Fruit fly (Drosophila melanogaster) whole organism, wandering third instar larva: ENCODE results near the gene CG9624.
A peak's percentile ranks its signal among the peaks of the same experiment; 100 is the strongest.

Source experiments
- Abd-B ChIP-seq: fragments of >200 bp; optimal IDR thresholded peaks from 2 replicates; lab custom pipeline; 2017; ENCODE audit warnings: missing biosample characterization, missing genetic modification characterization
- CG32264 ChIP-seq: fragments of 200-800 bp; sonication (Bioruptor generic); optimal IDR thresholded peaks from 2 replicates; lab custom pipeline; 2016; ENCODE audit warnings: missing biosample characterization, missing genetic modification characterization
- CrebA ChIP-seq: fragments of 200-800 bp; sonication (Bioruptor generic); optimal IDR thresholded peaks from 2 replicates; lab custom pipeline; 2016; ENCODE audit warnings: missing biosample characterization, mild to moderate bottlenecking, missing genetic modification characterization, borderline replicate concordance
- Dfd ChIP-seq: fragments of >200 bp; optimal IDR thresholded peaks from 2 replicates; lab custom pipeline; 2017; ENCODE audit warnings: missing biosample characterization, missing genetic modification characterization
- Dif ChIP-seq: fragments of 200-275, 200-300 bp; sonication (Bioruptor generic); optimal IDR thresholded peaks from 2 replicates; lab custom pipeline; 2018; ENCODE audit warnings: missing biosample characterization, missing genetic modification characterization; ENCODE audit not compliant: partially characterized antibody
- GATAd ChIP-seq: sonication (Bioruptor generic); optimal IDR thresholded peaks from 2 replicates; lab custom pipeline; 2016; ENCODE audit warnings: missing biosample characterization, missing genetic modification characterization
- HLH106 ChIP-seq: fragments of 200-800 bp; optimal IDR thresholded peaks from 3 replicates; lab custom pipeline; 2019; ENCODE audit warnings: missing biosample characterization, mild to moderate bottlenecking, missing genetic modification characterization, moderate library complexity
- Hr78 ChIP-seq: fragments of >200 bp; optimal IDR thresholded peaks from 2 replicates; lab custom pipeline; 2017; ENCODE audit warnings: missing biosample characterization, missing genetic modification characterization
- Hr83 ChIP-seq: fragments of 200-300 bp; sonication (Bioruptor generic); optimal IDR thresholded peaks from 2 replicates; lab custom pipeline; 2016; ENCODE audit warnings: missing biosample characterization, mild to moderate bottlenecking, missing genetic modification characterization, moderate library complexity; ENCODE audit not compliant: poor library complexity, severe bottlenecking
- Jra ChIP-seq: sonication (Bioruptor generic); optimal IDR thresholded peaks from 2 replicates; lab custom pipeline; 2016; ENCODE audit warnings: missing biosample characterization, missing genetic modification characterization
- Mio ChIP-seq: sonication (Bioruptor generic); optimal IDR thresholded peaks from 2 replicates; lab custom pipeline; 2016; ENCODE audit warnings: missing biosample characterization, missing genetic modification characterization
- Myc ChIP-seq: fragments of >200 bp; optimal IDR thresholded peaks from 2 replicates; lab custom pipeline; 2017
- N ChIP-seq: fragments of >200 bp; optimal IDR thresholded peaks from 2 replicates; lab custom pipeline; 2018; ENCODE audit warnings: missing biosample characterization, missing external identifiers, missing genetic modification characterization
- OdsH ChIP-seq: fragments of 200-800 bp; sonication (Bioruptor generic); optimal IDR thresholded peaks from 2 replicates; lab custom pipeline; 2016; ENCODE audit warnings: missing biosample characterization, mild to moderate bottlenecking, missing genetic modification characterization
- Rel ChIP-seq, 2 experiments: fragments of 200-800 bp; sonication (Bioruptor generic) in 1 of 2; optimal IDR thresholded peaks; 2 replicates in 1 of 2; 3 replicates in 1 of 2; lab custom pipeline; 2016 to 2019; ENCODE audit warnings: mild to moderate bottlenecking in 2 of 2, missing biosample characterization in 2 of 2, missing genetic modification characterization in 2 of 2, moderate library complexity in 1 of 2
- Sp1 ChIP-seq: fragments of 200-800 bp; sonication (Bioruptor generic); optimal IDR thresholded peaks from 3 replicates; lab custom pipeline; 2019; ENCODE audit warnings: missing biosample characterization, mild to moderate bottlenecking, missing genetic modification characterization, moderate library complexity
- br ChIP-seq: fragments of 200-800 bp; sonication (Bioruptor generic); optimal IDR thresholded peaks from 2 replicates; lab custom pipeline; 2016; ENCODE audit warnings: missing biosample characterization, missing genetic modification characterization
- brk ChIP-seq: fragments of 200-800 bp; sonication (Bioruptor generic); optimal IDR thresholded peaks from 2 replicates; lab custom pipeline; 2016; ENCODE audit warnings: missing biosample characterization, mild to moderate bottlenecking, missing genetic modification characterization
- dl ChIP-seq, 2 experiments: fragments of 175-275, 200-275 bp in 1 of 2; fragments of 200-275 bp in 1 of 2; sonication (Bioruptor generic); optimal IDR thresholded peaks; lab custom pipeline; 2018; ENCODE audit warnings: mild to moderate bottlenecking in 2 of 2, missing biosample characterization in 2 of 2, missing genetic modification characterization in 2 of 2, moderate library complexity in 2 of 2; ENCODE audit not compliant: partially characterized antibody in 2 of 2, insufficient read depth in 1 of 2
- dsf ChIP-seq: sonication (Bioruptor generic); optimal IDR thresholded peaks from 2 replicates; lab custom pipeline; 2016; ENCODE audit warnings: missing biosample characterization, missing genetic modification characterization, borderline replicate concordance
- ey ChIP-seq: fragments of 200-800 bp; sonication (Bioruptor generic); optimal IDR thresholded peaks from 2 replicates; lab custom pipeline; 2016; ENCODE audit warnings: missing biosample characterization, missing genetic modification characterization
- foxo ChIP-seq, 2 experiments: fragments of 200-800 bp; sonication (Bioruptor generic); optimal IDR thresholded peaks; 2 replicates in 1 of 2; 3 replicates in 1 of 2; lab custom pipeline; 2016 to 2017; ENCODE audit warnings: missing biosample characterization in 2 of 2, missing genetic modification characterization in 2 of 2
- fru ChIP-seq: fragments of 200-800 bp; sonication (Bioruptor generic); optimal IDR thresholded peaks from 3 replicates; lab custom pipeline; 2016; ENCODE audit warnings: missing biosample characterization, mild to moderate bottlenecking, missing genetic modification characterization
- jim ChIP-seq: fragments of 175-275, 200-325 bp; sonication (Bioruptor generic); optimal IDR thresholded peaks from 2 replicates; lab custom pipeline; 2016; ENCODE audit warnings: missing biosample characterization, mild to moderate bottlenecking, missing genetic modification characterization
- pan ChIP-seq: fragments of >200 bp; optimal IDR thresholded peaks from 2 replicates; lab custom pipeline; 2017
- psq ChIP-seq: fragments of 200-800 bp; sonication (Bioruptor generic); optimal IDR thresholded peaks from 3 replicates; lab custom pipeline; 2017; ENCODE audit warnings: missing biosample characterization, mild to moderate bottlenecking, missing genetic modification characterization, moderate library complexity
- rgr ChIP-seq: fragments of 200-800 bp; sonication (Bioruptor generic); optimal IDR thresholded peaks from 3 replicates; lab custom pipeline; 2016; ENCODE audit warnings: missing biosample characterization, mild to moderate bottlenecking, missing genetic modification characterization
- sage ChIP-seq: fragments of 200-800 bp; sonication (Bioruptor generic); optimal IDR thresholded peaks from 2 replicates; lab custom pipeline; 2016; ENCODE audit warnings: missing biosample characterization, mild to moderate bottlenecking, missing genetic modification characterization
- sv ChIP-seq: fragments of 200-800 bp; sonication (Bioruptor generic); optimal IDR thresholded peaks from 3 replicates; lab custom pipeline; 2016; ENCODE audit warnings: missing biosample characterization, missing genetic modification characterization
- tai ChIP-seq: sonication (Bioruptor generic); optimal IDR thresholded peaks from 2 replicates; lab custom pipeline; 2016; ENCODE audit warnings: missing biosample characterization, missing genetic modification characterization
- usp ChIP-seq: fragments of >200 bp; optimal IDR thresholded peaks from 2 replicates; lab custom pipeline; 2017; ENCODE audit warnings: missing biosample characterization, missing genetic modification characterization
- woc ChIP-seq: sonication (Bioruptor generic); optimal IDR thresholded peaks from 2 replicates; lab custom pipeline; 2016; ENCODE audit warnings: missing biosample characterization, mild to moderate bottlenecking, missing genetic modification characterization

CG9624 gene

DNA sequence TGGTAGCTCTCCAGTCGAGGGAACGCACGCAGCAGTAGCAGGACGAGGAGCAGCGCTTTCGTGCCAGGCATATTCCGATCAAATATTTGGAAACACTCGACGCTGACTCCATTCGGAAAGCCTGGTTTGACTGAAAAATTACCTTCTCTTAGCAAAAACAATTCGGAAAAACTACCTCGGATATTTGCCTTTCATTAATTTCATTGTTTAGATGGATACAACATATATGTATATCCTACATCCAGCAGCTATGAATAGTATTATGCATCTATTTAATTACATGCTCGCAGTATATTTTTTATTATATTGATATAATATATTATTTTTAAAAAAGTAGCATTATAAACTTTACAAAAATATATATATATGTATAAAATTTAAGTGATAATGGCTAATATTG lies 32.2 kb upstream of the CG9624 start, which contains the start of gene CG14840:
TSS of gene CG14840 (minus strand) at position 101 of the 400 bp plus-strand sequence.
- no peak for TF ChIP-seq usp (GFP tag; lab: Kevin White, UChicago)
- no peak for TF ChIP-seq br
- TF ChIP-seq OdsH (GFP tag; lab: Kevin White, UChicago), result no peak
- TF ChIP-seq N, result no peak
- no peak for TF ChIP-seq Sp1 (GFP tag; lab: Kevin White, UChicago)
- no peak for TF ChIP-seq Rel (GFP tag; optimal IDR thresholded peaks at IDR 0.05; lab: Kevin White, UChicago)
- TF ChIP-seq Rel (tag; optimal IDR thresholded peaks at IDR 0.05; lab: Kevin White, UChicago), result no peak
- TF ChIP-seq foxo (GFP tag; optimal IDR thresholded peaks at IDR 0.05; lab: Kevin White, UChicago), result no peak
- TF ChIP-seq Hr78, result no peak
- TF ChIP-seq dl (GFP tag; optimal IDR thresholded peaks at IDR 0.05; lab: Kevin White, UChicago; ENCODE audit: insufficient read depth in 1 of 2, partially characterized antibody in 2 of 2), result no peak
- TF ChIP-seq rgr (GFP tag; lab: Kevin White, UChicago), result no peak
- TF ChIP-seq jim, result no peak
- TF ChIP-seq Dif (GFP tag; lab: Kevin White, UChicago), result no peak
- TF ChIP-seq brk, result no peak
- no peak for TF ChIP-seq Abd-B (GFP tag; lab: Kevin White, UChicago)
- no peak for TF ChIP-seq CG32264 (GFP tag; lab: Kevin White, UChicago)
- TF ChIP-seq Hr83 (GFP tag; lab: Kevin White, UChicago), result no peak

DNA sequence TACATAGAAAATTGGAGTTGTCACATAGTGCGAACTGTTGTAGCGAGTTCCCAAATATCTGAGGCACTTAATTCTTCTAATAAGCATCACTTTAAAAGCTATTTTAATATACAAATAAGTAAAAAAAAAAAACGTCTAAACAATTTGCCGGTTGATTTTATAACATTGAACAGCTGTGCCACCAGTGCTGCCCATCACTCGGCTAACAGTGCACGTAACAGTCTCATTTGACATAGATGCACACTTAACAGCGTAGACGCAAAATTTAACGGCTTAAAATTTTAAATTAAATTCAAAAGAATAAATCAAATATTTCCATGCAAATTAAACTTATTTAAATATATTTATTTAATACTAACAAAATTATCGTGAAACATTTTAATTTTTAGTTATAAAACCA lies 30.9 kb upstream of the CG9624 start, which contains the start of gene MetRS-m:
TSS of gene MetRS-m (minus strand) at position 171 of the 400 bp plus-strand sequence.
- TF ChIP-seq Dif (GFP tag; lab: Kevin White, UChicago), result no peak
- no peak for TF ChIP-seq Rel (GFP tag; optimal IDR thresholded peaks at IDR 0.05; lab: Kevin White, UChicago)
- no peak for TF ChIP-seq Rel (tag; optimal IDR thresholded peaks at IDR 0.05; lab: Kevin White, UChicago)
- TF ChIP-seq Abd-B (GFP tag; lab: Kevin White, UChicago), result no peak
- peak; percentile 31 for TF ChIP-seq sage
- TF ChIP-seq woc (GFP tag; lab: Kevin White, UChicago), result no peak
- TF ChIP-seq dsf, result no peak
- no peak for TF ChIP-seq usp (GFP tag; lab: Kevin White, UChicago)
- TF ChIP-seq, all 38 proteins: peak for 1

DNA sequence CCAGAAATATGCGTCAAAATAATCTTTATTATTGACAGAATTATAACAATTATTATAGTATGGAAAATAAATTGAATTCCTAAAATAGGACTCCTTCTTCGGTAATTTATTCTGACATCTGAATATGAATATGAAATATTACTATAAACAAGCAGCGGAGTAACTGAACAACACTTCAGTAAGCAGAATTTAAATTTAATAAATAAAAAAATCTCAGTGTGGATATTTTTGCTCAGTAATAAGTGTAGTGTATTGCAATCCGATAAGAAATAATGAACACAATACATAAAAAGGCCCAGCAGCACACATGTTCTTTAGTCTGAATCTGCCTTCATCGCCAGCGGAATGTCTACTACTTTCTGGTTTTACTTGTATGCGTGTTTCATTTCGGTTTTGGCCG lies 26.9 kb upstream of the CG9624 start, which contains the start of gene CG43179:
TSS of gene CG43179 (plus strand) at position 301 of the 400 bp plus-strand sequence.
- TF ChIP-seq usp (GFP tag; lab: Kevin White, UChicago) (no peak), N (no peak)

DNA sequence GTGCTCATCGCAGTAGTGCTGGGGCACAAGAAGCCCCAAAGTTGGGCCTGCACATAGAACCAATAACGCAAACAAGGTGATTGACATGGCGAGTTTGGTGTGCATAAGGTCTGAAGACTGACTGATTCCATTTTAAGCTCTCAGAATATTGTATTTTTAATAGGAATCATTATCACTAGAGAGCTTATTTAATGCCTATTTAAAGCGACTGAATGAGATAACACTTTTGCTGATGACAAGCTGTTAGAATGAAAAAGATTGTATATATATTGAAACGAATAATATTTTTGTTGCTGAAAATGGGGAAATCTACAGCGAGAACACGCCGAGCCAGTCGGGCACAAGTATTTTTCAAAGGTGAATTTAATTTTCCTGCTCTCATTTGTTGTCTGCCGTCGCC lies 16.4 kb upstream of the CG9624 start, which contains the start of gene CG9616:
TSS of gene CG9616 (minus strand) at position 101 of the 400 bp plus-strand sequence.
- TF ChIP-seq woc (GFP tag; lab: Kevin White, UChicago) (no peak), Hr78 (no peak), Rel (GFP tag; optimal IDR thresholded peaks at IDR 0.05; lab: Kevin White, UChicago) (no peak), Rel (tag; optimal IDR thresholded peaks at IDR 0.05; lab: Kevin White, UChicago) (no peak), Hr83 (GFP tag; lab: Kevin White, UChicago) (no peak), sage (no peak), Jra (GFP tag; lab: Kevin White, UChicago) (no peak), HLH106 (no peak), ey (GFP tag; lab: Kevin White, UChicago) (no peak), br (no peak), Mio (GFP tag; lab: Kevin White, UChicago) (no peak), Dfd (no peak), GATAd (no peak), fru (no peak), dsf (no peak), psq (no peak), Sp1 (GFP tag; lab: Kevin White, UChicago) (no peak), usp (GFP tag; lab: Kevin White, UChicago) (no peak), Myc (lab: Kevin White, UChicago) (no peak), pan (lab: Kevin White, UChicago) (no peak), Abd-B (GFP tag; lab: Kevin White, UChicago) (no peak)
- TF ChIP-seq, all 38 proteins: peak for 0

DNA sequence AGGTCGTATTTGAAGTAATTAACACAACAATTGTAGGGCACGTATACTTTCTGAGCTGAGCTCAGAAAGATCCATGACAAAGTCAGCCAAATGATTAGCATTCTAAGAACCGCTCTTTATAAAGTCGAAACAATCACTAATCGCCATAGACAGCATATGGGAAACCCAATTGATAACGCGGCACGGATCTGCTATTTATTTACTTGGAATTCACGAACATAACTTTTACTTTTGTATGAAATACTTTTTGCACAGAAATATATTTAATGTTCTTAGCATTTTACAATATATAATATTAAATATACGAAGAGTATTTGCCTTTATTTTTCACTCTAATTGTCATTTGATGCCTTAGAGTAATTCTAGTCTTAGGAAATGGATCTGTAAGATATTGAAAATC lies 15.6 kb upstream of the CG9624 start, which contains the start of gene CG43291:
TSS of gene CG43291 (minus strand) at position 101 of the 400 bp plus-strand sequence.
- TF ChIP-seq CrebA (GFP tag; lab: Kevin White, UChicago), result no peak
- no peak for TF ChIP-seq tai
- no peak for TF ChIP-seq OdsH (GFP tag; lab: Kevin White, UChicago)
- TF ChIP-seq Sp1 (GFP tag; lab: Kevin White, UChicago), result no peak
- no peak for TF ChIP-seq Jra (GFP tag; lab: Kevin White, UChicago)
- TF ChIP-seq HLH106, result no peak
- TF ChIP-seq Dif (GFP tag; lab: Kevin White, UChicago), result no peak
- TF ChIP-seq woc (GFP tag; lab: Kevin White, UChicago), result no peak
- no peak for TF ChIP-seq psq
- no peak for TF ChIP-seq Rel (GFP tag; optimal IDR thresholded peaks at IDR 0.05; lab: Kevin White, UChicago)
- TF ChIP-seq Rel (tag; optimal IDR thresholded peaks at IDR 0.05; lab: Kevin White, UChicago), result no peak
- TF ChIP-seq Hr78, result no peak
- TF ChIP-seq Dfd, result no peak
- TF ChIP-seq CG32264 (GFP tag; lab: Kevin White, UChicago), result no peak
- no peak for TF ChIP-seq sv (GFP tag; lab: Kevin White, UChicago)
- TF ChIP-seq usp (GFP tag; lab: Kevin White, UChicago), result no peak
